Worm (Caenorhabditis elegans): ENCODE results near the gene zip-5.

Gene zip-5

ce11 chrV:13262781-13263318 is 1.5 kb upstream of the zip-5 start:
- TF ChIP-seq unc-62 (GFP tag; optimal IDR thresholded peaks at IDR 0.05) (peak; percentile 54), ztf-18 (tag; optimal IDR thresholded peaks at IDR 0.05) (no peak), attf-6 (GFP tag; IDR thresholded peaks at IDR 0.05) (no peak), F37B4.10 (GFP tag; IDR thresholded peaks at IDR 0.05) (no peak), tlf-1 (GFP tag; optimal IDR thresholded peaks at IDR 0.05) (peak; percentile 10), cebp-1 (GFP tag; IDR thresholded peaks at IDR 0.05) (peak; percentile 66; the same call in 1 of the 2 replicates), cebp-1 (tag; optimal IDR thresholded peaks at IDR 0.05) (peak; percentile 83), F33H1.4 (GFP tag; IDR thresholded peaks at IDR 0.05) (no peak), dox-1 (GFP tag; IDR thresholded peaks at IDR 0.05) (peak; percentile 49; the same call in 1 of the 2 replicates), zfh-2 (GFP tag; conservative IDR thresholded peaks at IDR 0.05) (no peak), F57A8.1 (GFP tag; optimal IDR thresholded peaks at IDR 0.05) (no peak), cebp-2 (GFP tag; IDR thresholded peaks at IDR 0.05) (no peak), ztf-22 (GFP tag; optimal IDR thresholded peaks at IDR 0.05) (peak; percentile 51), dpff-1 (tag; optimal IDR thresholded peaks at IDR 0.05) (no peak), snpc-3.4 (tag; optimal IDR thresholded peaks at IDR 0.05) (no peak), nhr-80 (tag; optimal IDR thresholded peaks at IDR 0.05) (peak; percentile 90)

- TF ChIP-seq ekl-4 (GFP tag; IDR thresholded peaks at IDR 0.05) (no peak), rpc-1 (optimal IDR thresholded peaks at IDR 0.05) (no peak), rpc-1 (tag; optimal IDR thresholded peaks at IDR 0.05) (no peak), Y79H2A.3 (GFP tag; conservative IDR thresholded peaks at IDR 0.05) (no peak)
Observed at ce11 chrV:13265628-13266027, 1.3 kb downstream of the zip-5 start.

- no peak for TF ChIP-seq lsl-1 (GFP tag; optimal IDR thresholded peaks at IDR 0.05)
- no peak for TF ChIP-seq bed-1 (GFP tag; IDR thresholded peaks at IDR 0.05)
- TF ChIP-seq B0035.1 (tag; optimal IDR thresholded peaks at IDR 0.05), result no peak
- no peak for TF ChIP-seq egrh-3 (GFP tag; IDR thresholded peaks at IDR 0.05)
- no peak for TF ChIP-seq zim-3 (tag; optimal IDR thresholded peaks at IDR 0.05)
- TF ChIP-seq F39B2.1 (GFP tag; IDR thresholded peaks at IDR 0.05), result no peak
- TF ChIP-seq F23B12.7 (tag; optimal IDR thresholded peaks at IDR 0.05; ENCODE audit: insufficient read depth), result no peak
- TF ChIP-seq cebp-1 (GFP tag; IDR thresholded peaks at IDR 0.05), result no peak
- no peak for TF ChIP-seq cebp-1 (tag; optimal IDR thresholded peaks at IDR 0.05)
- TF ChIP-seq B0261.1 (tag; optimal IDR thresholded peaks at IDR 0.05), result no peak
- TF ChIP-seq ets-4 (GFP tag; optimal IDR thresholded peaks at IDR 0.05), result no peak
- no peak for TF ChIP-seq fkh-3 (tag; optimal IDR thresholded peaks at IDR 0.05)
- no peak for TF ChIP-seq ztf-25 (GFP tag; IDR thresholded peaks at IDR 0.05)
- TF ChIP-seq unc-62 (GFP tag; optimal IDR thresholded peaks at IDR 0.05), result no peak
- TF ChIP-seq madf-10 (tag; optimal IDR thresholded peaks at IDR 0.05), result no peak
- no peak for TF ChIP-seq nhr-179 (tag; optimal IDR thresholded peaks at IDR 0.05)
- TF ChIP-seq aptf-2 (GFP tag; conservative IDR thresholded peaks at IDR 0.05), result no peak
- no peak for TF ChIP-seq ceh-79 (tag; optimal IDR thresholded peaks at IDR 0.05)
- no peak for TF ChIP-seq ceh-91 (GFP tag; IDR thresholded peaks at IDR 0.05)
Observed at ce11 chrV:13266630-13267029, 2.3 kb downstream of the zip-5 start.

- TF ChIP-seq attf-5 (GFP tag; optimal IDR thresholded peaks at IDR 0.05), result no peak
- peak; percentile 84 for TF ChIP-seq nhr-80 (tag; optimal IDR thresholded peaks at IDR 0.05)
- no peak for TF ChIP-seq nhr-179 (tag; optimal IDR thresholded peaks at IDR 0.05)
- TF ChIP-seq B0035.1 (tag; optimal IDR thresholded peaks at IDR 0.05), result no peak
- TF ChIP-seq F37B4.10 (GFP tag; IDR thresholded peaks at IDR 0.05), result no peak
- no peak for TF ChIP-seq C17E4.6 (GFP tag; IDR thresholded peaks at IDR 0.05)
- no peak for TF ChIP-seq tlf-1 (GFP tag; optimal IDR thresholded peaks at IDR 0.05)
- TF ChIP-seq athp-1 (tag; optimal IDR thresholded peaks at IDR 0.05), result no peak
- TF ChIP-seq ceh-58 (GFP tag; IDR thresholded peaks at IDR 0.05), result no peak
- no peak for TF ChIP-seq F52B5.7 (tag; optimal IDR thresholded peaks at IDR 0.05)
- TF ChIP-seq cebp-1 (GFP tag; IDR thresholded peaks at IDR 0.05), result peak; percentile 54; the same call in 1 of the 2 replicates
- peak; percentile 74 for TF ChIP-seq cebp-1 (tag; optimal IDR thresholded peaks at IDR 0.05)
- TF ChIP-seq nfyb-1 (GFP tag; IDR thresholded peaks at IDR 0.05), result no peak
- no peak for TF ChIP-seq aptf-2 (GFP tag; conservative IDR thresholded peaks at IDR 0.05)
- TF ChIP-seq aptf-3 (GFP tag; IDR thresholded peaks at IDR 0.05), result no peak
Observed at ce11 chrV:13268032-13268431, 3.7 kb downstream of the zip-5 start.

Measured in whole organism, young adult.